Fruit fly (Drosophila melanogaster): ENCODE results near the gene morgue.

The morgue gene

DNA sequence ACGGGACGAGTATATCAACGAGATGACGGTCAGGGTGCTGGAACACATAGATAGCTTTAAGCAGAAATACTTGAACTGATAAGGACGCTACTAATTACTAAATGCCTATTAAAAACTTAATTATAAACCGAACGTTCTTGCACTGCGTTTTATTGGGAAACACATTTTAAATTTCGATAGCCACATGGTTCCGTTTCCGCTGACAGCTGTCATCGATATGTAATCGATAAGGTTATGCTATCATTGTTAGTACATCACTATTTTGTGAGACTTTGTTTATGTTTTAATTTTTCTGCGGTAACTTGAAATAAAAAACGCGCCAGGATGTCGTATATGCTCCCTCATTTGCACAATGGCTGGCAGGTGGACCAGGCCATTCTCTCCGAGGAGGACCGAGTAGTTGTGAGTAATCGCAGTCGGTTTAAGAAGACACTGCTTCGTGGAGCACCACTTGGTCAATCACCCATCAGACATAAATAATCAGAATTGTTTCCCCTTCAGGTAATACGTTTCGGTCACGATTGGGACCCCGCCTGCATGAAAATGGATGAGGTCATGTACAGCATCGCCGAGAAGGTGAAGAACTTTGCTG is 41.4 kb downstream of the morgue start, which contains the start of gene Dim1:
Gene Dim1, plus strand, starts transcription at position 239 of the 592 bp plus-strand sequence.
- no peak for TF ChIP-seq CG8478 (optimal IDR thresholded peaks at IDR 0.05)
- TF ChIP-seq pan (optimal IDR thresholded peaks at IDR 0.05), result no peak
- TF ChIP-seq usp (GFP tag; optimal IDR thresholded peaks at IDR 0.05), result no peak
- TF ChIP-seq psq (optimal IDR thresholded peaks at IDR 0.05), result no peak
- no peak for TF ChIP-seq EcR (GFP tag; optimal IDR thresholded peaks at IDR 0.05)
- TF ChIP-seq Dll (optimal IDR thresholded peaks at IDR 0.05), result no peak

DNA sequence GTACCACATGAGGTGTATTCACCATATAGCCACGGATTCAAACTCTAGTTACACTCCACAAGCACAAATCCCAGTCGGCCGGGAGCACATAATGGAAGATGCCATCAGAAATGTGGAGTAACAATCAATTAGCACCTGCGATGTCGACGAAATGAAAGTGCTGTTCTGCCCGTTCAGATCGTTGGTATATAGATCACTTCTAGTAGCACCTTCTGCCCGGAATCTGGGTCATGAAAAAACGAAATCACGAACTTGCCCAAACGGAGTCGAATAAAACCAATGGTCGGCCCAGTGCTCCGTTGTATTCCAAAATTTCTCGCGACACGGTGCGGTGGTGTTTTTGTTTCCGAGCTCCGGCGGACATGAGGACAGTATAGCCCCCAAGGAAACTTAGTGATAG is 43.8 kb downstream of the morgue start, which contains the start of gene CG33003:
Gene CG33003, plus strand, starts transcription at position 301 of the 400 bp plus-strand sequence.
- TF ChIP-seq psq (optimal IDR thresholded peaks at IDR 0.05) (no peak), usp (GFP tag; optimal IDR thresholded peaks at IDR 0.05) (no peak), Dll (optimal IDR thresholded peaks at IDR 0.05) (no peak), CG8478 (optimal IDR thresholded peaks at IDR 0.05) (no peak), EcR (GFP tag; optimal IDR thresholded peaks at IDR 0.05) (no peak), pan (optimal IDR thresholded peaks at IDR 0.05) (no peak)

DNA sequence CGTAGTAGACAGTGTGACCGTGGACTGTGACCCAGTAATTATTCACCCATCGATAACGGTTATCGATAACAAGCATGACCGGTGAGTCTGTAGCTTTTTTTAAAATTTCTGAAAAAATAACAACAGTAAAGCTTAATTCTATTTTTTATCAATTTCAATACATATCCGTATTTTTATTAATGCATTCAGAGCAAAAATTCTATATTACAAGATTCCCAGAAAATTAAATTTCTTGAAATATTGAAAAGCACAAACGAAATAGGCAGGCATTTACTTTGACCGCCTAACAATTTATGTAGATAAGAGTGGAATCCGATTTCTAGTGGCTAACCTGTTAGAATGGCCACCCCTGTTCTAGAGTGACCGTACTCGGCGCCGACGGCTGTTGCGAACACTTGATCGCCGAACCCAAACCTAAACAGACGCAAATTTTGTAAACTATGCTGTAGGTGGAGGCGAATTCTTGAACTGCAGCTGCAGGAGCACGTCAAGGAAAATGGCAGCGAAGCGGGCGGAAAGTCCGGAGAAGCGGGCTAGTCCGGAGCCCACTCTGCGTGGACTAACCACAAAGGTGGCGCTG is 50.5 kb downstream of the morgue start, which contains the start of gene CG3652:
Gene CG3652, minus strand, starts transcription at position 35 of the 580 bp plus-strand sequence.
- TF ChIP-seq psq (optimal IDR thresholded peaks at IDR 0.05) (no peak), usp (GFP tag; optimal IDR thresholded peaks at IDR 0.05) (no peak), pan (optimal IDR thresholded peaks at IDR 0.05) (no peak), EcR (GFP tag; optimal IDR thresholded peaks at IDR 0.05) (no peak), Dll (optimal IDR thresholded peaks at IDR 0.05) (no peak), CG8478 (optimal IDR thresholded peaks at IDR 0.05) (no peak)
